Worm (Caenorhabditis elegans) whole organism, mixed stage, embryonic: ENCODE results near the gene col-167.

Experiments
- nhr-12 ChIP-seq: fragments of 150-350 bp; optimal IDR thresholded peaks from 2 replicates; lab custom pipeline; 2014; ENCODE audit warnings: missing biosample characterization, missing genetic modification characterization
- unc-62 ChIP-seq: fragments of 150-350 bp; optimal IDR thresholded peaks from 2 replicates; lab custom pipeline; 2014; ENCODE audit warnings: missing biosample characterization, missing genetic modification reagents, missing genetic modification characterization

DNA sequence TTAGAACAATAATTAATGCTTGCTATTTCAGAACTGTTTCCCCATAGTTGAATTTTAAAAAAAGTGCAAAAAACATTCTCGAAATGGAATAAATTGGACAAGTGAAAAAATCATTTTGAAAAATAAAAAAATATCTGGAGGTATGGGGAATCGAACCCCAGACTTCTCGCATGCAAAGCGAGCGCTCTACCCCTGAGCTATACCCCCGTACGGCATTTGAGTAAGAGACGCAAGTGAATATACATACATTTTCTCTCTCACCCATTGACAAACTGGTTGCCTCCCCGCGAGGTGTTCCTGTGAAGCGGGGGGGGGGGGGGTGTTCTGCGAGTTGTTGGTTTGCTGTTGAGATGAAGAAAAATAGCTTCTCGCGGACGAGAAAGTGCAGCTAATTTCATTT, 31.1 kb upstream of the col-167 start:
- TF ChIP-seq nhr-12 (tag; lab: Kevin White, UChicago): no peak
- TF ChIP-seq unc-62 (GFP tag; lab: Kevin White, UChicago): peak; percentile 41
